Fruit fly (Drosophila melanogaster) whole organism, embryonic: Measurements from ENCODE around the gene CG43135.
A peak's percentile ranks its signal among the peaks of the same experiment; 100 is the strongest.

Experiments
- CG10147 ChIP-seq: fragments of 200-800 bp; sonication (Bioruptor generic); optimal IDR thresholded peaks from 2 replicates; lab custom pipeline; 2019; ENCODE audit warnings: missing biosample characterization, mild to moderate bottlenecking, missing genetic modification characterization, moderate library complexity
- CG1024 ChIP-seq: fragments of 200-800 bp; sonication (Bioruptor generic); IDR thresholded peaks from 2 replicates; pipeline ENCODE4 v1.3.6; 2022; ENCODE audit warnings: missing biosample characterization, missing genetic modification characterization
- CG10431 ChIP-seq: fragments of 200-800 bp; sonication (Bioruptor generic); optimal IDR thresholded peaks from 3 replicates; lab custom pipeline; 2018; ENCODE audit warnings: missing biosample characterization, mild to moderate bottlenecking, missing genetic modification characterization
- CG11085 ChIP-seq: fragments of 200-800 bp; sonication (Bioruptor generic); IDR thresholded peaks from 2 replicates; pipeline ENCODE4 v1.3.6; 2022; ENCODE audit warnings: missing biosample characterization, missing genetic modification characterization
- CG11504 ChIP-seq: fragments of 200-800 bp; sonication (Bioruptor generic); optimal IDR thresholded peaks from 3 replicates; lab custom pipeline; 2019; ENCODE audit warnings: missing biosample characterization, mild to moderate bottlenecking, missing genetic modification characterization, moderate library complexity
- CG12071 ChIP-seq: fragments of 200-800 bp; sonication (Bioruptor generic); optimal IDR thresholded peaks from 3 replicates; lab custom pipeline; 2018; ENCODE audit warnings: missing biosample characterization, mild to moderate bottlenecking, missing genetic modification characterization
- CG12155 ChIP-seq: fragments of 200-800 bp; sonication (Bioruptor generic); optimal IDR thresholded peaks from 3 replicates; lab custom pipeline; 2016; ENCODE audit warnings: missing biosample characterization, missing genetic modification characterization
- CG1233 ChIP-seq: fragments of 200-800 bp; sonication (Bioruptor generic); optimal IDR thresholded peaks from 4 replicates; lab custom pipeline; 2018; ENCODE audit warnings: missing biosample characterization, mild to moderate bottlenecking, missing genetic modification characterization
- CG15696 ChIP-seq: fragments of 200-800 bp; sonication (Bioruptor generic); optimal IDR thresholded peaks from 2 replicates; lab custom pipeline; 2019; ENCODE audit warnings: missing biosample characterization, mild to moderate bottlenecking, missing genetic modification characterization, moderate library complexity
- CG1603 ChIP-seq: fragments of 200-800 bp; sonication (Bioruptor generic); optimal IDR thresholded peaks from 2 replicates; lab custom pipeline; 2019; ENCODE audit warnings: missing biosample characterization, mild to moderate bottlenecking, missing genetic modification characterization, moderate library complexity
- CG16779 ChIP-seq: fragments of 200-800 bp; sonication (Bioruptor generic); IDR thresholded peaks from 2 replicates; pipeline ENCODE4 v1.3.6; 2022; ENCODE audit warnings: missing biosample characterization, missing genetic modification characterization
- CG17361 ChIP-seq: fragments of 200-800 bp; sonication (Bioruptor generic); IDR thresholded peaks from 3 replicates; pipeline ENCODE4 v1.3.6; 2022; ENCODE audit warnings: missing biosample characterization, missing genetic modification characterization
- CG1792 ChIP-seq: fragments of 200-800 bp; sonication (Bioruptor generic); optimal IDR thresholded peaks from 2 replicates; lab custom pipeline; 2016; ENCODE audit warnings: missing biosample characterization, missing genetic modification characterization
- CG18011 ChIP-seq: fragments of 200-800 bp; sonication (Bioruptor generic); optimal IDR thresholded peaks from 2 replicates; lab custom pipeline; 2017; ENCODE audit warnings: missing biosample characterization, missing genetic modification characterization, mild to moderate bottlenecking, moderate library complexity, missing genotype
- CG2678 ChIP-seq: fragments of 200-800 bp; sonication (Bioruptor generic); optimal IDR thresholded peaks from 3 replicates; lab custom pipeline; 2019; ENCODE audit warnings: missing biosample characterization, mild to moderate bottlenecking, missing genetic modification characterization, moderate library complexity
- CG4424 ChIP-seq: fragments of 200-800 bp; sonication (Bioruptor generic); optimal IDR thresholded peaks from 3 replicates; lab custom pipeline; 2016; ENCODE audit warnings: missing biosample characterization, missing genetic modification characterization
- CG5953 ChIP-seq: fragments of 200-800 bp; sonication (Bioruptor generic); IDR thresholded peaks from 2 replicates; pipeline ENCODE4 v1.3.6; 2022; ENCODE audit warnings: missing biosample characterization, missing genetic modification characterization
- CG7271 ChIP-seq: fragments of 200-800 bp; sonication (Bioruptor generic); optimal IDR thresholded peaks from 2 replicates; lab custom pipeline; 2018; ENCODE audit warnings: missing biosample characterization, mild to moderate bottlenecking, missing genetic modification characterization, moderate library complexity
- CG7928 ChIP-seq: fragments of 200-800 bp; sonication (Bioruptor generic); optimal IDR thresholded peaks from 2 replicates; lab custom pipeline; 2017; ENCODE audit warnings: missing biosample characterization, mild to moderate bottlenecking, missing genetic modification characterization
- CG8281 ChIP-seq: fragments of 200-800 bp; sonication (Bioruptor generic); optimal IDR thresholded peaks from 2 replicates; lab custom pipeline; 2018; ENCODE audit warnings: missing biosample characterization, mild to moderate bottlenecking, missing genetic modification characterization, moderate library complexity
- CG8359 ChIP-seq: fragments of 200-800 bp; sonication (Bioruptor generic); optimal IDR thresholded peaks from 2 replicates; lab custom pipeline; 2017; ENCODE audit warnings: missing biosample characterization, mild to moderate bottlenecking, missing genetic modification characterization, borderline replicate concordance
- CG9797 ChIP-seq: fragments of 200-800 bp; sonication (Bioruptor generic); optimal IDR thresholded peaks from 3 replicates; lab custom pipeline; 2018; ENCODE audit warnings: missing biosample characterization, mild to moderate bottlenecking, missing genetic modification characterization
- Elba2 ChIP-seq: fragments of 200-800 bp; sonication (Bioruptor generic); optimal IDR thresholded peaks from 3 replicates; lab custom pipeline; 2016; ENCODE audit warnings: missing biosample characterization, missing genetic modification characterization
- Fer1 ChIP-seq: fragments of 200-800 bp; sonication (Bioruptor generic); optimal IDR thresholded peaks from 2 replicates; lab custom pipeline; 2017; ENCODE audit warnings: missing biosample characterization, mild to moderate bottlenecking, missing genetic modification characterization
- H15 ChIP-seq: fragments of 200-800 bp; sonication (Bioruptor generic); IDR thresholded peaks from 3 replicates; pipeline ENCODE4 v1.3.6; 2022; ENCODE audit warnings: missing biosample characterization, missing genetic modification characterization
- HLH3B ChIP-seq: fragments of 200-800 bp; sonication (Bioruptor generic); IDR thresholded peaks from 2 replicates; pipeline ENCODE4 v1.3.6; 2022; ENCODE audit warnings: missing biosample characterization, missing genetic modification characterization
- Meics ChIP-seq: fragments of 200-800 bp; sonication (Bioruptor generic); optimal IDR thresholded peaks from 2 replicates; lab custom pipeline; 2017; ENCODE audit warnings: missing biosample characterization, mild to moderate bottlenecking, missing genetic modification characterization
- NC2α ChIP-seq: fragments of 200-800 bp; sonication (Bioruptor generic); optimal IDR thresholded peaks from 2 replicates; lab custom pipeline; 2016; ENCODE audit warnings: missing biosample characterization, missing genetic modification characterization
- Pdp1 ChIP-seq, 2 experiments: fragments of 200-800 bp; sonication (Bioruptor generic); optimal IDR thresholded peaks; 3 replicates each; lab custom pipeline; 2016; ENCODE audit warnings: missing biosample characterization in 2 of 2, missing genetic modification characterization in 2 of 2, mild to moderate bottlenecking in 1 of 2, moderate library complexity in 1 of 2
- Poxn ChIP-seq: fragments of 200-800 bp; sonication (Bioruptor generic); IDR thresholded peaks from 2 replicates; pipeline ENCODE4 v1.3.6; 2022; ENCODE audit warnings: missing biosample characterization, missing genetic modification characterization
- Ptx1 ChIP-seq: fragments of 200-800 bp; sonication (Bioruptor generic); IDR thresholded peaks from 2 replicates; pipeline ENCODE4 v1.3.6; 2022; ENCODE audit warnings: missing biosample characterization, missing genetic modification characterization
- Side ChIP-seq: fragments of 200-800 bp; sonication (Bioruptor generic); optimal IDR thresholded peaks from 2 replicates; lab custom pipeline; 2016; ENCODE audit warnings: missing biosample characterization, missing genetic modification characterization
- Sox100B ChIP-seq: fragments of 200-800 bp; sonication (Bioruptor generic); optimal IDR thresholded peaks from 3 replicates; lab custom pipeline; 2018; ENCODE audit warnings: missing biosample characterization, mild to moderate bottlenecking, missing genetic modification characterization
- YL-1 ChIP-seq: fragments of 200-800 bp; sonication (Bioruptor generic); optimal IDR thresholded peaks from 3 replicates; lab custom pipeline; 2017; ENCODE audit warnings: missing biosample characterization, mild to moderate bottlenecking, missing genetic modification characterization
- ac ChIP-seq: fragments of 200-800 bp; sonication (Bioruptor generic); optimal IDR thresholded peaks from 3 replicates; lab custom pipeline; 2017; ENCODE audit warnings: missing biosample characterization, mild to moderate bottlenecking, missing genetic modification characterization
- da ChIP-seq: fragments of 200-800 bp; sonication (Bioruptor generic); optimal IDR thresholded peaks from 2 replicates; lab custom pipeline; 2016; ENCODE audit warnings: missing biosample characterization, missing genetic modification characterization
- eve ChIP-seq, 2 experiments: fragments of >200 bp; optimal IDR thresholded peaks; 2 replicates each; lab custom pipeline; 2017; ENCODE audit warnings: missing biosample characterization in 2 of 2, missing genetic modification characterization in 2 of 2
- fd96Cb ChIP-seq: fragments of 200-800 bp; sonication (Bioruptor generic); optimal IDR thresholded peaks from 2 replicates; lab custom pipeline; 2018; ENCODE audit warnings: missing biosample characterization, mild to moderate bottlenecking, missing genetic modification characterization, moderate library complexity
- ftz-f1 ChIP-seq: fragments of 200-800 bp; sonication (Bioruptor generic); optimal IDR thresholded peaks from 2 replicates; lab custom pipeline; 2016; ENCODE audit warnings: missing biosample characterization, missing genetic modification characterization
- gfzf ChIP-seq: fragments of 200-800 bp; sonication (Bioruptor generic); optimal IDR thresholded peaks from 2 replicates; lab custom pipeline; 2016; ENCODE audit warnings: missing biosample characterization, mild to moderate bottlenecking, missing genetic modification characterization, moderate library complexity
- hkb ChIP-seq, 2 experiments: fragments of 200-800 bp in 1 of 2; fragments of >200 bp in 1 of 2; sonication (Bioruptor generic) in 1 of 2; IDR thresholded peaks in 1 of 2; optimal IDR thresholded peaks in 1 of 2; 2 replicates each; pipeline versions ENCODE4 v1.3.6 to Lab custom; 2017 to 2022; ENCODE audit warnings: missing biosample characterization in 1 of 2, missing genetic modification characterization in 1 of 2
- luna ChIP-seq: fragments of 200-800 bp; sonication (Bioruptor generic); optimal IDR thresholded peaks from 2 replicates; lab custom pipeline; 2016; ENCODE audit warnings: missing biosample characterization, missing genetic modification characterization
- nerfin-1 ChIP-seq: fragments of 200-800 bp; sonication (Bioruptor generic); optimal IDR thresholded peaks from 3 replicates; lab custom pipeline; 2019; ENCODE audit warnings: missing biosample characterization, mild to moderate bottlenecking, missing genetic modification characterization, moderate library complexity
- onecut ChIP-seq: fragments of 200-800 bp; sonication (Bioruptor generic); IDR thresholded peaks from 2 replicates; pipeline ENCODE4 v1.3.6; 2022; ENCODE audit warnings: missing biosample characterization, missing genetic modification characterization
- p53 ChIP-seq: fragments of 200-800 bp; sonication (Bioruptor generic); optimal IDR thresholded peaks from 2 replicates; lab custom pipeline; 2016; ENCODE audit warnings: missing biosample characterization, missing genetic modification characterization
- peb ChIP-seq: fragments of 200-800 bp; sonication (Bioruptor generic); IDR thresholded peaks from 2 replicates; pipeline ENCODE4 v1.3.6; 2022; ENCODE audit warnings: missing biosample characterization, missing genetic modification characterization
- sqz ChIP-seq: fragments of 200-800 bp; sonication (Bioruptor generic); optimal IDR thresholded peaks from 3 replicates; lab custom pipeline; 2018; ENCODE audit warnings: missing biosample characterization, mild to moderate bottlenecking, missing genetic modification characterization
- tin ChIP-seq: fragments of 200-800 bp; sonication (Bioruptor generic); optimal IDR thresholded peaks from 3 replicates; lab custom pipeline; 2016; ENCODE audit warnings: missing biosample characterization, missing genetic modification characterization
- tll ChIP-seq, 2 experiments: fragments of 200-800 bp in 1 of 2; fragments of >200 bp in 1 of 2; sonication (Bioruptor generic) in 1 of 2; optimal IDR thresholded peaks; 2 replicates each; lab custom pipeline; 2017 to 2019; ENCODE audit warnings: missing biosample characterization in 2 of 2, missing genetic modification characterization in 2 of 2, mild to moderate bottlenecking in 1 of 2, moderate library complexity in 1 of 2

CG43135 gene

dm6 chrX:4202235-4202794 lies 45.9 kb upstream of the CG43135 start (continued):
- TF ChIP-seq tin = no peak
- TF ChIP-seq H15 (GFP tag; lab: Robert Waterston, UW) = no peak
- TF ChIP-seq CG2678 = peak; percentile 70
- TF ChIP-seq luna = no peak
- peak; percentile 42 for TF ChIP-seq YL-1 (GFP tag; lab: Kevin White, UChicago)
- no peak for TF ChIP-seq CG16779 (GFP tag; lab: Robert Waterston, UW)
- no peak for TF ChIP-seq hkb (optimal IDR thresholded peaks at IDR 0.05; lab: Kevin White, UChicago)
- peak; percentile 51; the same call in 1 of the 2 replicates for TF ChIP-seq hkb (GFP tag; IDR thresholded peaks at IDR 0.05; lab: Robert Waterston, UW)
- TF ChIP-seq CG12155 (GFP tag; lab: Kevin White, UChicago) = no peak
- peak; percentile 39 for TF ChIP-seq Sox100B (GFP tag; lab: Kevin White, UChicago)
- TF ChIP-seq Elba2 (GFP tag; lab: Kevin White, UChicago) = no peak
- TF ChIP-seq CG17361 (GFP tag; lab: Robert Waterston, UW) = 0 out of 3 replicates have a peak, but pooled peaks have one; percentile 27
- TF ChIP-seq CG7928 (GFP tag; lab: Kevin White, UChicago) = peak; percentile 4
- no peak for TF ChIP-seq CG11085 (GFP tag; lab: Robert Waterston, UW)
- no peak for TF ChIP-seq CG4424 (GFP tag; lab: Kevin White, UChicago)
- no peak for TF ChIP-seq Poxn (GFP tag; lab: Robert Waterston, UW)
- TF ChIP-seq onecut (GFP tag; lab: Robert Waterston, UW) = peak; percentile 35; the same call in 1 of the 2 replicates
- TF ChIP-seq sqz (GFP tag; lab: Kevin White, UChicago) = peak; percentile 59
- TF ChIP-seq CG1233 (GFP tag; lab: Kevin White, UChicago) = peak; percentile 71
- TF ChIP-seq CG15696 = peak; percentile 75
- no peak for TF ChIP-seq CG8359
- TF ChIP-seq CG1792 (GFP tag; lab: Kevin White, UChicago) = no peak
- no peak for TF ChIP-seq CG1024 (GFP tag; lab: Robert Waterston, UW)
- no peak for TF ChIP-seq fd96Cb
- peak; percentile 26 for TF ChIP-seq CG10147 (GFP tag; lab: Kevin White, UChicago)
- TF ChIP-seq CG1603 (tag; lab: Kevin White, UChicago) = peak; percentile 32
- TF ChIP-seq peb = no peak
- TF ChIP-seq gfzf = no peak
- TF ChIP-seq CG7271 (tag; lab: Kevin White, UChicago) = peak; percentile 65
- TF ChIP-seq CG8281 (tag; lab: Kevin White, UChicago) = peak; percentile 15
- TF ChIP-seq ac (GFP tag; lab: Kevin White, UChicago) = peak; percentile 51
- no peak for TF ChIP-seq CG9797 (GFP tag; lab: Kevin White, UChicago)
- no peak for TF ChIP-seq Ptx1 (GFP tag; lab: Robert Waterston, UW)
- no peak for TF ChIP-seq eve (GFP tag; optimal IDR thresholded peaks at IDR 0.05; lab: Kevin White, UChicago)
- TF ChIP-seq CG12071 (GFP tag; lab: Kevin White, UChicago) = peak; percentile 58
- TF ChIP-seq da (GFP tag; lab: Kevin White, UChicago) = no peak
- TF ChIP-seq p53 (GFP tag; lab: Kevin White, UChicago) = no peak
- TF ChIP-seq Meics (GFP tag; lab: Kevin White, UChicago) = peak; percentile 48
- TF ChIP-seq Side (GFP tag; lab: Kevin White, UChicago) = peak; percentile 39
- TF ChIP-seq ftz-f1 (GFP tag; lab: Kevin White, UChicago) = no peak
- TF ChIP-seq CG11504 (tag; lab: Kevin White, UChicago) = peak; percentile 39
- peak; percentile 19 for TF ChIP-seq CG10431
- peak; percentile 9 for TF ChIP-seq NC2α (GFP tag; lab: Kevin White, UChicago)
- TF ChIP-seq tll (GFP tag; optimal IDR thresholded peaks at IDR 0.05; lab: Kevin White, UChicago) = peak in 1 of 2 experiments; percentile 84
- peak; percentile 10 to 90 for TF ChIP-seq Pdp1 (GFP tag; optimal IDR thresholded peaks at IDR 0.05; lab: Kevin White, UChicago)
- TF ChIP-seq CG18011 (GFP tag; lab: Kevin White, UChicago) = no peak
- peak; percentile 77 for TF ChIP-seq Fer1 (GFP tag; lab: Kevin White, UChicago)
- no peak for TF ChIP-seq CG5953 (GFP tag; lab: Robert Waterston, UW)
- peak; percentile 7; the same call in 1 of the 2 replicates for TF ChIP-seq HLH3B (GFP tag; lab: Robert Waterston, UW)
- peak; percentile 13 for TF ChIP-seq nerfin-1 (tag; lab: Kevin White, UChicago)
